Worm (Caenorhabditis elegans) whole organism, L2 larva: ENCODE measurements around the gene K09D9.14.

ENCODE experiments used
- ama-1 ChIP-seq: fragments of 150-350 bp; optimal IDR thresholded peaks from 2 replicates; lab custom pipeline; 2018; ENCODE audit warnings: inconsistent platforms
- ceh-82 ChIP-seq: fragments of 150-350 bp; optimal IDR thresholded peaks from 2 replicates; lab custom pipeline; 2014; ENCODE audit warnings: missing biosample characterization, missing genetic modification characterization
- mdl-1 ChIP-seq, 2 experiments: fragments of 150-350 bp in 1 of 2; sonication (generic microtip) in 1 of 2; optimal IDR thresholded peaks; 2 replicates each; lab custom pipeline; 2017; ENCODE audit warnings: missing biosample characterization in 2 of 2, missing genetic modification characterization in 2 of 2
- peb-1 ChIP-seq: fragments of 150-350 bp; optimal IDR thresholded peaks from 2 replicates; lab custom pipeline; 2014; ENCODE audit warnings: missing biosample characterization, missing genetic modification characterization
- sma-3 ChIP-seq: sonication (generic microtip); optimal IDR thresholded peaks from 2 replicates; lab custom pipeline; 2016; ENCODE audit warnings: missing genetic modification reagents, missing genetic modification characterization, missing compliant biosample characterization
- unc-62 ChIP-seq: fragments of 150-350 bp; optimal IDR thresholded peaks from 2 replicates; lab custom pipeline; 2014; ENCODE audit warnings: missing biosample characterization, missing genetic modification reagents, missing genetic modification characterization
- ztf-4 ChIP-seq: fragments of 150-350 bp; optimal IDR thresholded peaks from 2 replicates; lab custom pipeline; 2014; ENCODE audit warnings: missing biosample characterization, missing genetic modification characterization

DNA sequence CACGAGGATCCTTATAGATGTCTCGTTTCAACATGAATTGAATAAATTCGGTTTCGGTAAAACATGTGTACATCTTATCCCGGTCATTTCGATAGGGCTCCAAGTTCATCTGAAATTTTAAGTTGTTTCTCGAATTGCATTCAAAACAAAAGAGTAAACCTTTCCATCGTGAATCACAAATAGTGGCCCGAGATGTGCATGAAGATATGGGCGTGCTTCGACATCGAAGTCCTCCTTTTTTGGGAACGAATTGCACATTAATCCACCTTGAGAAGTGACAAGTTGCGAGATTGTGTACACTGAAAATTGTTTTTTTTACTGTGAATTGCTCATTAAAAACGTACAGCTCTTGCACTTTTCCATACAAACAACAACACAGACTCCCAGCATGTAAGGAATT lies 34.5 kb upstream of the K09D9.14 start:
- TF ChIP-seq peb-1 (tag; lab: Kevin White, UChicago) (no peak), unc-62 (GFP tag; lab: Kevin White, UChicago) (no peak), mdl-1 (tag; optimal IDR thresholded peaks at IDR 0.05; lab: Kevin White, UChicago) (no peak), ztf-4 (tag; lab: Kevin White, UChicago) (no peak), ama-1 (lab: Kevin White, UChicago) (no peak), ceh-82 (tag; lab: Kevin White, UChicago) (no peak), sma-3 (no peak)
